Fruit fly (Drosophila melanogaster) Kc167 (cell line): ENCODE data around the gene CG4198.

ENCODE experiments used
- Myc ChIP-seq: fragments of >200 bp; optimal IDR thresholded peaks from 2 replicates; lab custom pipeline; 2017; ENCODE audit warnings: missing external identifiers
- h ChIP-seq: fragments of >200 bp; optimal IDR thresholded peaks from 3 replicates; lab custom pipeline; 2018; ENCODE audit warnings: missing external identifiers
- insv ChIP-seq: fragments of >200 bp; optimal IDR thresholded peaks from 3 replicates; lab custom pipeline; 2018; ENCODE audit warnings: missing external identifiers
- ttk ChIP-seq: sonication (Bioruptor generic); optimal IDR thresholded peaks from 2 replicates; lab custom pipeline; 2017; ENCODE audit warnings: missing external identifiers

DNA sequence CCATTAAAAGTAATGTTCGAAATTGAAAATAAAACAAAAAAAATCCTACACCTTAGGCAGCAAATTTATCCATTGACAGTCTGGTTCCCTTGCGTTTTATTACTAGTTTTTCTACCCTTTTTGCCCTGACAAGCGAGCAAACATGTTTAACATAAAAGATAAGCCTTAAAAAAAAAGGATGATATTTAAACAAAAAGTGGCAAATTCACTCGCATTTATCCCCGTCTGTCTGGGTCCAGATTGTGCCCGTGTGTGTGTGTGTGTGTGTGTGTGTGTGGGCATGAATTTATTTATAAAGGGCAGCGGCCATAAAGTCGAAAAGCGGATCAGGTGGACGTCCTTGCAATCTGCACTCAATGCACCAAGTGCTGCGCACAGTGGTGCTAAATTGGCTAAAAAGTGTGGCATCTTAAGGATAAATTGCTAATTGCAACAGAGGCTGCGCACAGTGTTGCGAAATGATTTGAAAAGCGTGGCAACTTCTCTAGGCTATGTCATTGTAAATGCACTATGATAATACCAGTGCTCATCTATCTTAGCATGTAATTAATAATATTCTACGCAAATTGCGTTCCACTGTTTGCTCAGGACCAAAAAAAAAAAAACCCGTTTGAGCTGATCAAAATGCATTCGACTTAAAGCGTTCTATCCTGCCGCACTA is 12.3 kb upstream of the CG4198 start:
- TF ChIP-seq insv (lab: Kevin White, UChicago) (no peak), Myc (lab: Kevin White, UChicago) (no peak), h (lab: Kevin White, UChicago) (no peak), ttk (no peak)
